Worm (Caenorhabditis elegans): Measurements from ENCODE around the gene algn-1.

DNA sequence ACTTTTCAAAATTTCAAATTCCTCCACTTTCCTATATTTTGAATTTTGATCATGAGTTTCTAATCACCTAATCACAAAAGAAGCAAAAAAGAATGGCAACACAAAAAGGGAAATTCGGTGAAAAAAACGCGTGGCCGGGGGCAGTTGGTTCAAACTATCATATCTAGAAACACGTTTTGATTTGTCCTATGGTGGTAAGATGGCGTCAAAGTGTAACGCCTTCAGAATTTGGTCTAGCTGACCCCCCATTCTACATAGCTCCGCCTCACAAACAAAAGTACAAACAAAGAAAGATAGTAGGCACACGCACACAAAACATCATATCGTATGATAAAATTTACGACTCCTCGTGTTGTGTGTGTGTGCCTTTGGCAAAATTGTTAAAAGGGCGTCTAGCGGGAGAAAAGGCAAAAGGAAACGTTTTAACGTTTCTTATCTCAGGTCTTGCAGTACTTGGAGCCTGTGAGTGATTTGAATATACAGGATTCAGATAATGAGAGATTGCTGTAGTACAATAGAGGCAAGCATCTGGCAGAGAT, 37.9 kb upstream of the algn-1 start:
- TF ChIP-seq flt-1 (GFP tag; IDR thresholded peaks at IDR 0.05) (no peak), hmbx-1 (tag; optimal IDR thresholded peaks at IDR 0.05) (no peak), tra-4 (tag; optimal IDR thresholded peaks at IDR 0.05) (no peak), scrt-1 (GFP tag; IDR thresholded peaks at IDR 0.05) (no peak), pes-1 (GFP tag; IDR thresholded peaks at IDR 0.05) (no peak), B0310.2 (tag; optimal IDR thresholded peaks at IDR 0.05) (no peak), ama-1 (optimal IDR thresholded peaks at IDR 0.05) (no peak), aly-1 (tag; optimal IDR thresholded peaks at IDR 0.05) (no peak)

All from whole organism, early embryonic.